Worm (Caenorhabditis elegans): ENCODE data around the gene pkc-1.
A peak's percentile ranks its signal among the peaks of the same experiment; 100 is the strongest.

Gene pkc-1

ce11 chrV:12065859-12066258, 33.9 kb upstream of the pkc-1 start:
- TF ChIP-seq lsy-2 (tag; optimal IDR thresholded peaks at IDR 0.05) (peak; percentile 69), sptf-1 (tag; optimal IDR thresholded peaks at IDR 0.05) (peak; percentile 5), snpc-4 (tag; optimal IDR thresholded peaks at IDR 0.05) (no peak), ceh-39 (tag; optimal IDR thresholded peaks at IDR 0.05) (no peak)

- TF ChIP-seq lin-32 (GFP tag; optimal IDR thresholded peaks at IDR 0.05) (no peak), ces-1 (GFP tag; optimal IDR thresholded peaks at IDR 0.05) (peak; percentile 19), ceh-39 (tag; optimal IDR thresholded peaks at IDR 0.05) (peak; percentile 69), hlh-1 (tag; optimal IDR thresholded peaks at IDR 0.05) (peak; percentile 43), unc-62 (GFP tag; optimal IDR thresholded peaks at IDR 0.05) (no peak)
Measured at ce11 chrV:12065369-12065768, 33.4 kb upstream of the pkc-1 start, which contains the start of gene pqn-53. pqn-53 (minus strand) TSS chrV:12065391.

- TF ChIP-seq mls-2 (tag; optimal IDR thresholded peaks at IDR 0.05) (no peak), unc-39 (tag; optimal IDR thresholded peaks at IDR 0.05) (no peak), cnd-1 (tag; optimal IDR thresholded peaks at IDR 0.05) (no peak), blmp-1 (tag; optimal IDR thresholded peaks at IDR 0.05) (no peak), nhr-76 (tag; optimal IDR thresholded peaks at IDR 0.05) (no peak), hlh-1 (tag; optimal IDR thresholded peaks at IDR 0.05) (no peak), lin-13 (tag; optimal IDR thresholded peaks at IDR 0.05) (no peak), unc-62 (GFP tag; optimal IDR thresholded peaks at IDR 0.05) (no peak), tbx-8 (GFP tag; optimal IDR thresholded peaks at IDR 0.05) (no peak), M03D4.4 (tag; optimal IDR thresholded peaks at IDR 0.05) (no peak)
Measured at ce11 chrV:12063036-12063435, 31.1 kb upstream of the pkc-1 start, which contains the start of gene clh-6. clh-6 (minus strand) TSS chrV:12063368.

ce11 chrV:12059719-12060118, 27.8 kb upstream of the pkc-1 start, which contains the start of gene R07B7.2:
R07B7.2 (minus strand) TSS chrV:12059753.
- TF ChIP-seq zip-8 (tag; optimal IDR thresholded peaks at IDR 0.05) = peak; percentile 75
- no peak for TF ChIP-seq nhr-76 (tag; optimal IDR thresholded peaks at IDR 0.05)

ce11 chrV:12053598-12053997, 21.6 kb upstream of the pkc-1 start, which contains the start of gene F10C2.7:
F10C2.7 (plus strand) TSS chrV:12053898.
- no peak for TF ChIP-seq lin-32 (GFP tag; optimal IDR thresholded peaks at IDR 0.05)
- no peak for TF ChIP-seq nhr-12 (tag; optimal IDR thresholded peaks at IDR 0.05)
- no peak for TF ChIP-seq mep-1 (tag; optimal IDR thresholded peaks at IDR 0.05)
- TF ChIP-seq ham-2 (GFP tag; optimal IDR thresholded peaks at IDR 0.05) = no peak
- no peak for TF ChIP-seq ceh-43 (GFP tag; optimal IDR thresholded peaks at IDR 0.05)
- TF ChIP-seq nhr-76 (tag; optimal IDR thresholded peaks at IDR 0.05) = no peak
- no peak for TF ChIP-seq drap-1 (GFP tag; optimal IDR thresholded peaks at IDR 0.05)
- no peak for TF ChIP-seq ceh-39 (tag; optimal IDR thresholded peaks at IDR 0.05)
- no peak for TF ChIP-seq sptf-1 (tag; optimal IDR thresholded peaks at IDR 0.05)
- no peak for TF ChIP-seq nhr-237 (tag; optimal IDR thresholded peaks at IDR 0.05)
- no peak for TF ChIP-seq nhr-2 (tag; optimal IDR thresholded peaks at IDR 0.05)
- TF ChIP-seq elt-1 (tag; optimal IDR thresholded peaks at IDR 0.05; ENCODE audit: borderline replicate concordance, insufficient read depth) = no peak
- no peak for TF ChIP-seq M03D4.4 (tag; optimal IDR thresholded peaks at IDR 0.05)
- TF ChIP-seq unc-120 (tag; optimal IDR thresholded peaks at IDR 0.05; ENCODE audit: poor library complexity, severe bottlenecking) = no peak
- TF ChIP-seq ceh-83 (GFP tag; optimal IDR thresholded peaks at IDR 0.05) = no peak
- TF ChIP-seq hlh-1 (tag; optimal IDR thresholded peaks at IDR 0.05) = no peak
- no peak for TF ChIP-seq bed-3 (GFP tag; optimal IDR thresholded peaks at IDR 0.05)
- no peak for TF ChIP-seq tbx-8 (GFP tag; optimal IDR thresholded peaks at IDR 0.05)
- no peak for TF ChIP-seq ces-1 (GFP tag; optimal IDR thresholded peaks at IDR 0.05)

ce11 chrV:12048445-12048844, 16.5 kb upstream of the pkc-1 start, which contains the start of gene dars-2:
dars-2 (plus strand) TSS chrV:12048745.
- TF ChIP-seq lin-13 (tag; optimal IDR thresholded peaks at IDR 0.05) (no peak), flh-1 (GFP tag; optimal IDR thresholded peaks at IDR 0.05) (no peak), ces-1 (GFP tag; optimal IDR thresholded peaks at IDR 0.05) (no peak), tbx-8 (GFP tag; optimal IDR thresholded peaks at IDR 0.05) (no peak), zip-8 (tag; optimal IDR thresholded peaks at IDR 0.05) (no peak), unc-62 (GFP tag; optimal IDR thresholded peaks at IDR 0.05) (no peak)
